In genomic region chrX:5086724-5087660, dm6 we compare ENCODE assay signal across 1 fruit fly cellular context.
TF ChIP-seq lines count a peak whose summit lies in the region.

No protein-coding gene starts in this region.

TF ChIP-seq in whole organism, embryonic, 481 proteins besides CTCF, POLR2A, EP300 and RAD21 (continued from another document):
- TF ChIP-seq chinmo (GFP tag; IDR thresholded peaks at IDR 0.05; lab: Robert Waterston, UW; ENCODE audit: partially characterized antibody) (peak; percentile 63; the same call in 1 of the 4 replicates), mld (GFP tag; IDR thresholded peaks at IDR 0.05; lab: Robert Waterston, UW; ENCODE audit: partially characterized antibody) (no peak), tx (GFP tag; optimal IDR thresholded peaks at IDR 0.05; lab: Kevin White, UChicago) (no peak)
